Fruit fly (Drosophila melanogaster): Measurements from ENCODE around the gene Rsf1.
A peak's percentile ranks its signal among the peaks of the same experiment; 100 is the strongest.

Gene Rsf1

dm6 chr2L:10246785-10247190 lies 16.6 kb downstream of the Rsf1 start, which contains the start of gene chico (continued):
- TF ChIP-seq CG9727 (GFP tag; optimal IDR thresholded peaks at IDR 0.05) (no peak), zen2 (GFP tag; IDR thresholded peaks at IDR 0.05; ENCODE audit: partially characterized antibody) (no peak; the same call in 2 of the 3 replicates), Drgx (GFP tag; IDR thresholded peaks at IDR 0.05) (no peak), Pdp1 (GFP tag; optimal IDR thresholded peaks at IDR 0.05) (peak in 1 of 2 experiments; percentile 72), CG11560 (tag; IDR thresholded peaks at IDR 0.05) (peak; percentile 99), HmgZ (tag; optimal IDR thresholded peaks at IDR 0.05) (peak; percentile 51), CG12659 (GFP tag; optimal IDR thresholded peaks at IDR 0.05) (peak; percentile 77), MESR4 (GFP tag; optimal IDR thresholded peaks at IDR 0.05) (peak; percentile 79), cwo (GFP tag; optimal IDR thresholded peaks at IDR 0.05) (no peak), bigmax (GFP tag; optimal IDR thresholded peaks at IDR 0.05) (peak; percentile 13), CG34376 (GFP tag; optimal IDR thresholded peaks at IDR 0.05) (peak; percentile 63), Med (GFP tag) (peak; percentile 83), tio (GFP tag; optimal IDR thresholded peaks at IDR 0.05) (no peak), CG10209 (GFP tag; optimal IDR thresholded peaks at IDR 0.05) (no peak), CkIIα-i1 (GFP tag; IDR thresholded peaks at IDR 0.05) (no peak), lilli (GFP tag; optimal IDR thresholded peaks at IDR 0.05) (peak; percentile 38), CG13624 (GFP tag; optimal IDR thresholded peaks at IDR 0.05) (peak; percentile 68), CG34224 (GFP tag; IDR thresholded peaks at IDR 0.05; ENCODE audit: partially characterized antibody) (peak; percentile 56), sd (tag; optimal IDR thresholded peaks at IDR 0.05) (peak; percentile 82), Max (GFP tag; optimal IDR thresholded peaks at IDR 0.05) (peak; percentile 23), CG15696 (tag; optimal IDR thresholded peaks at IDR 0.05) (no peak), CG2120 (GFP tag; optimal IDR thresholded peaks at IDR 0.05) (peak; percentile 23), Dll (GFP tag; IDR thresholded peaks at IDR 0.05; ENCODE audit: partially characterized antibody) (peak; percentile 58; the same call in 2 of the 4 replicates), sug (tag; optimal IDR thresholded peaks at IDR 0.05) (peak; percentile 50), CG17186 (GFP tag; optimal IDR thresholded peaks at IDR 0.05) (peak; percentile 17), HLH4C (GFP tag; IDR thresholded peaks at IDR 0.05; ENCODE audit: partially characterized antibody) (peak; percentile 80), stwl (tag; optimal IDR thresholded peaks at IDR 0.05) (peak; percentile 97), Bteb2 (GFP tag; optimal IDR thresholded peaks at IDR 0.05) (no peak), Dbx (GFP tag; IDR thresholded peaks at IDR 0.05) (peak; percentile 22; the same call in 1 of the 3 replicates), pb (GFP tag; optimal IDR thresholded peaks at IDR 0.05) (no peak), bbx (GFP tag; IDR thresholded peaks at IDR 0.05; ENCODE audit: partially characterized antibody) (peak; percentile 74), CG33213 (GFP tag; optimal IDR thresholded peaks at IDR 0.05) (peak; percentile 48), CHES-1-like (GFP tag; optimal IDR thresholded peaks at IDR 0.05) (peak; percentile 18), CG2116 (GFP tag; optimal IDR thresholded peaks at IDR 0.05) (peak; percentile 68), D19A (tag; optimal IDR thresholded peaks at IDR 0.05) (no peak), sens-2 (GFP tag; IDR thresholded peaks at IDR 0.05) (no peak), Bgb (GFP tag; IDR thresholded peaks at IDR 0.05; ENCODE audit: partially characterized antibody) (peak; percentile 77), CG8924 (tag; optimal IDR thresholded peaks at IDR 0.05) (peak; percentile 44)

All from whole organism, embryonic.